Fruit fly (Drosophila melanogaster): ENCODE data around the gene CG43125.

DNA sequence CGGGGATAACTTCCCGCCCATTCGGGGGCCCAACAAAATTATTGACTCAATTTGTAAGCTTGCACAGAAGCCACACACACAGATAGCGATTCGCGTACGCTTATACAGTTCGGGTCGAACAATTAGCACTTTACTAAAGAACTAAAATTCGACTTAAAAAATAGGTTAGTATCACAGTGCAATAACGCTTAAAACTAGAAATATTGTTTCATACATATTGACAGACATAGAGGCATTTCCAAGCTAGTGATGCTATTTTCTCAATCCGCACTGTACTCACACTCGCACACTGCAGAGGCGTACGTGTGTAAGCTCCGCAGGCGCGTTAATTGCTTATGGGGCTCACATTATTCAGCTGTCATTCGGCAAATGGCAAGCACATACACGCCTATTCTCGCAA lies 34.1 kb upstream of the CG43125 start:
- TF ChIP-seq trh (GFP tag; optimal IDR thresholded peaks at IDR 0.05): no peak
- no peak for TF ChIP-seq peb (GFP tag; IDR thresholded peaks at IDR 0.05)
- no peak for TF ChIP-seq CG9609 (GFP tag; optimal IDR thresholded peaks at IDR 0.05)

All from whole organism, embryonic.